Fruit fly (Drosophila melanogaster): ENCODE measurements around the gene Bdbt.

Gene Bdbt

DNA sequence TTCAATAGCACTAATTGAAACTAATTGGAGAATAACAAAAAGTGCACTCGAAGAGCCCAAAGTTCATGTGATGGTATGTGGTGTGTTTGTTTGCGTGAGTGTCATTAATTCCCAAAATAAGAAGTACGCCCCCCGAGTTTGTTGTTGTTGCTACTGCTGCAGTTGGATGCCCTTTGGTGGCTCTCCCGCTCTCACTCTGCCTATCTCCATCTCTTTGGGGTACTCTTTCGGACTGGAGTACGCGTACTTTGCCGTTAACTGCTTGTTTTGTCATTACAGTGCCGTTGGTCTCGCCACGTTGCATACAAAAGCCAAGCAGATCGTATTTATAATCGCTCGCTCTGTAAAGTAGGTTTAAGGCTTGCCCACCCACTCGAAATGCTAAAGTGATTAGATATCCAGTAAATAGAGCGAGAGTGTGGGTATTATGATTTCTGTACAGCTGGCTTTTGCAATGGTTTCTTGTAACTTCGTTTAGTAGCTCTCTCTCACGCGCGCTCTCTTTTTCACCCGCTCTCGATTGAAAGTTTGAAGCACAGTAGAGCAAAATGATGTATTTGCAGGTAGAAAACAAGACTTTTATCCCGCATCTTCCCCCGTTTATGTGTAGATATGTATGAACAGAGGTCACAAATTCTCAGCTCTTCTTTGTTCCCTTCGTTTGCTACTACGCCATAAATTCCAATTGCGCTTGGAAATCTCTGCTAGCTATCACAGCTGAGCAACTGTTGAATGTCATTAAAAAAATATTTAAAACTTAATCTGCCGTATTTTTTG lies 6.5 kb downstream of the Bdbt start (continued):
- TF ChIP-seq CG10267 (tag; optimal IDR thresholded peaks at IDR 0.05) = no peak
- TF ChIP-seq pros (GFP tag; optimal IDR thresholded peaks at IDR 0.05) = peak; percentile 25
- no peak; the same call in 1 of the 2 replicates for TF ChIP-seq E2f2 (GFP tag; IDR thresholded peaks at IDR 0.05)
- TF ChIP-seq tll (GFP tag; optimal IDR thresholded peaks at IDR 0.05) = no peak
- no peak for TF ChIP-seq klu (GFP tag; IDR thresholded peaks at IDR 0.05)
- TF ChIP-seq stc (GFP tag; IDR thresholded peaks at IDR 0.05) = no peak
- no peak for TF ChIP-seq CG16779 (GFP tag; IDR thresholded peaks at IDR 0.05)
- TF ChIP-seq CG6813 (GFP tag; optimal IDR thresholded peaks at IDR 0.05) = peak; percentile 3
- no peak for TF ChIP-seq CG11398 (GFP tag; optimal IDR thresholded peaks at IDR 0.05)
- TF ChIP-seq CG18262 (tag; optimal IDR thresholded peaks at IDR 0.05) = peak; percentile 14
- no peak for TF ChIP-seq pb (GFP tag; optimal IDR thresholded peaks at IDR 0.05)
- TF ChIP-seq CG1233 (GFP tag; optimal IDR thresholded peaks at IDR 0.05) = peak; percentile 45
- no peak for TF ChIP-seq Adf1 (GFP tag; IDR thresholded peaks at IDR 0.05)
- TF ChIP-seq slp2 (GFP tag; optimal IDR thresholded peaks at IDR 0.05) = no peak
- no peak for TF ChIP-seq Max (GFP tag; optimal IDR thresholded peaks at IDR 0.05)
- peak; percentile 26; the same call in 1 of the 2 replicates for TF ChIP-seq lmd (GFP tag; IDR thresholded peaks at IDR 0.05)
- TF ChIP-seq Sry-δ (GFP tag; optimal IDR thresholded peaks at IDR 0.05) = no peak
- 0 out of 2 replicates have a peak, but pooled peaks have one; percentile 14 for TF ChIP-seq H2.0 (GFP tag; IDR thresholded peaks at IDR 0.05)
- TF ChIP-seq ems (GFP tag; optimal IDR thresholded peaks at IDR 0.05) = peak; percentile 36
- TF ChIP-seq CG13296 (GFP tag; optimal IDR thresholded peaks at IDR 0.05) = no peak
- TF ChIP-seq Nf-YB (GFP tag; optimal IDR thresholded peaks at IDR 0.05) = peak; percentile 14
- peak; percentile 60 for TF ChIP-seq CG15269 (tag; optimal IDR thresholded peaks at IDR 0.05)
- peak; percentile 51; the same call in 1 of the 2 replicates for TF ChIP-seq bowl (GFP tag; IDR thresholded peaks at IDR 0.05)
- TF ChIP-seq CG7839 (tag; optimal IDR thresholded peaks at IDR 0.05) = peak; percentile 51
- peak; percentile 69 for TF ChIP-seq gem (tag; optimal IDR thresholded peaks at IDR 0.05)
- no peak for TF ChIP-seq nom (GFP tag; optimal IDR thresholded peaks at IDR 0.05)
- no peak for TF ChIP-seq CG7556 (GFP tag; optimal IDR thresholded peaks at IDR 0.05)
- no peak for TF ChIP-seq disco-r (GFP tag; optimal IDR thresholded peaks at IDR 0.05)
- TF ChIP-seq ind (GFP tag; optimal IDR thresholded peaks at IDR 0.05) = peak; percentile 36
- TF ChIP-seq CG14441 (GFP tag; IDR thresholded peaks at IDR 0.05) = peak; percentile 55; the same call in 1 of the 2 replicates
- TF ChIP-seq CG12236 (GFP tag; optimal IDR thresholded peaks at IDR 0.05) = no peak
- no peak for TF ChIP-seq hkb (optimal IDR thresholded peaks at IDR 0.05)
- peak; percentile 50; the same call in 1 of the 2 replicates for TF ChIP-seq hkb (GFP tag; IDR thresholded peaks at IDR 0.05)
- TF ChIP-seq Dad (GFP tag; optimal IDR thresholded peaks at IDR 0.05) = no peak
- TF ChIP-seq nerfin-1 (tag; optimal IDR thresholded peaks at IDR 0.05) = peak; percentile 64
- peak; percentile 20 for TF ChIP-seq Hsf (GFP tag; optimal IDR thresholded peaks at IDR 0.05)
- TF ChIP-seq Lim3 (GFP tag; IDR thresholded peaks at IDR 0.05) = no peak
- no peak for TF ChIP-seq CG9876 (GFP tag; optimal IDR thresholded peaks at IDR 0.05)
- TF ChIP-seq HLH4C (GFP tag; IDR thresholded peaks at IDR 0.05; ENCODE audit: partially characterized antibody) = 0 out of 3 replicates have a peak, but pooled peaks have one; percentile 23
- TF ChIP-seq slbo (GFP tag; IDR thresholded peaks at IDR 0.05) = 0 out of 2 replicates have a peak, but pooled peaks have one; percentile 18
- peak; percentile 91 for TF ChIP-seq CG4707 (GFP tag; optimal IDR thresholded peaks at IDR 0.05)
- no peak; the same call in 1 of the 2 replicates for TF ChIP-seq CG3847 (GFP tag; IDR thresholded peaks at IDR 0.05)
- no peak for TF ChIP-seq wek (GFP tag; optimal IDR thresholded peaks at IDR 0.05)
- 0 out of 3 replicates have a peak, but pooled peaks have one; percentile 7 for TF ChIP-seq CG34422 (GFP tag; IDR thresholded peaks at IDR 0.05)
- TF ChIP-seq seq (GFP tag; IDR thresholded peaks at IDR 0.05) = peak; percentile 38; the same call in 1 of the 2 replicates
- TF ChIP-seq CG12391 (tag; optimal IDR thresholded peaks at IDR 0.05) = peak; percentile 38
- peak; percentile 14 for TF ChIP-seq sug (tag; optimal IDR thresholded peaks at IDR 0.05)
- TF ChIP-seq Dp (GFP tag; optimal IDR thresholded peaks at IDR 0.05) = no peak
- TF ChIP-seq CG8281 (tag; optimal IDR thresholded peaks at IDR 0.05) = peak; percentile 10
